Fruit fly (Drosophila melanogaster) whole organism, prepupa: Measurements from ENCODE around the gene GluProRS.

Source experiments
- Blimp-1 ChIP-seq: fragments of 200-800 bp; sonication (Bioruptor generic); optimal IDR thresholded peaks from 3 replicates; lab custom pipeline; 2017; ENCODE audit warnings: missing biosample characterization, missing genetic modification characterization, mild to moderate bottlenecking, moderate library complexity, missing genetic modification reagents
- CG10669 ChIP-seq: fragments of 200-800 bp; sonication (Bioruptor generic); optimal IDR thresholded peaks from 3 replicates; lab custom pipeline; 2018; ENCODE audit warnings: missing biosample characterization, mild to moderate bottlenecking, missing genetic modification characterization, moderate library complexity
- CG11294 ChIP-seq: fragments of 200-800 bp; sonication (Bioruptor generic); IDR thresholded peaks from 2 replicates; pipeline ENCODE4 v1.3.6; 2022; ENCODE audit warnings: missing biosample characterization, missing genetic modification characterization
- CG11762 ChIP-seq: fragments of 200-800 bp; sonication (Bioruptor generic); optimal IDR thresholded peaks from 3 replicates; lab custom pipeline; 2016; ENCODE audit warnings: missing biosample characterization, missing genetic modification characterization; ENCODE audit not compliant: insufficient read depth
- CG11902 ChIP-seq: fragments of 200-800 bp; sonication (Bioruptor generic); optimal IDR thresholded peaks from 3 replicates; lab custom pipeline; 2016; ENCODE audit warnings: missing biosample characterization, missing genetic modification characterization
- CG15336 ChIP-seq: fragments of 200-800 bp; sonication (Bioruptor generic); IDR thresholded peaks from 2 replicates; pipeline ENCODE4 v1.3.6; 2022; ENCODE audit warnings: missing biosample characterization, missing genetic modification characterization
- CG1621 ChIP-seq: fragments of 200-800 bp; sonication (Bioruptor generic); optimal IDR thresholded peaks from 3 replicates; lab custom pipeline; 2018; ENCODE audit warnings: missing biosample characterization, mild to moderate bottlenecking, missing genetic modification characterization
- CG16779 ChIP-seq: fragments of 200-800 bp; sonication (Bioruptor generic); optimal IDR thresholded peaks from 3 replicates; lab custom pipeline; 2017; ENCODE audit warnings: missing biosample characterization, mild to moderate bottlenecking, missing genetic modification characterization
- CG3032 ChIP-seq: fragments of 200-800 bp; optimal IDR thresholded peaks from 2 replicates; lab custom pipeline; 2019; ENCODE audit warnings: missing biosample characterization, mild to moderate bottlenecking, missing genetic modification characterization, moderate library complexity
- CG31627 ChIP-seq: fragments of 200-800 bp; sonication (Bioruptor generic); optimal IDR thresholded peaks from 3 replicates; lab custom pipeline; 2016; ENCODE audit warnings: missing biosample characterization, missing genetic modification characterization
- CG32006 ChIP-seq: fragments of 200-800 bp; sonication (Bioruptor generic); optimal IDR thresholded peaks from 3 replicates; lab custom pipeline; 2017; ENCODE audit warnings: missing biosample characterization, mild to moderate bottlenecking, missing genetic modification characterization
- CG34406 ChIP-seq: fragments of 200-800 bp; sonication (Bioruptor generic); optimal IDR thresholded peaks from 3 replicates; lab custom pipeline; 2016; ENCODE audit warnings: missing biosample characterization, missing genetic modification characterization
- CG3919 ChIP-seq: fragments of 200-800 bp; sonication (Bioruptor generic); optimal IDR thresholded peaks from 3 replicates; lab custom pipeline; 2016; ENCODE audit warnings: missing biosample characterization, missing genetic modification characterization
- CG4318 ChIP-seq: fragments of 200-800 bp; sonication (Bioruptor generic); optimal IDR thresholded peaks from 3 replicates; lab custom pipeline; 2017; ENCODE audit warnings: missing biosample characterization, mild to moderate bottlenecking, missing genetic modification characterization
- CG6276 ChIP-seq: fragments of 200-800 bp; sonication (Bioruptor generic); optimal IDR thresholded peaks from 2 replicates; lab custom pipeline; 2017; ENCODE audit warnings: missing biosample characterization, mild to moderate bottlenecking, missing genetic modification characterization
- CG6792 ChIP-seq: fragments of 200-800 bp; sonication (Bioruptor generic); optimal IDR thresholded peaks from 3 replicates; lab custom pipeline; 2016; ENCODE audit warnings: missing biosample characterization, missing genetic modification characterization
- CG6808 ChIP-seq: fragments of 200-800 bp; sonication (Bioruptor generic); optimal IDR thresholded peaks from 3 replicates; lab custom pipeline; 2017; ENCODE audit warnings: missing biosample characterization, missing genetic modification characterization, mild to moderate bottlenecking, moderate library complexity, missing genetic modification reagents
- CG7368 ChIP-seq: fragments of 200-800 bp; sonication (Bioruptor generic); optimal IDR thresholded peaks from 3 replicates; lab custom pipeline; 2016; ENCODE audit warnings: missing biosample characterization, missing genetic modification characterization
- CG8119 ChIP-seq: fragments of 200-800 bp; sonication (Bioruptor generic); IDR thresholded peaks from 3 replicates; pipeline ENCODE4 v1.3.6; 2022; ENCODE audit warnings: missing biosample characterization, missing genetic modification characterization
- CG8319 ChIP-seq: fragments of 200-800 bp; sonication (Bioruptor generic); optimal IDR thresholded peaks from 3 replicates; lab custom pipeline; 2016; ENCODE audit warnings: missing biosample characterization, missing genetic modification characterization
- CG8632 ChIP-seq: fragments of 200-800 bp; sonication (Bioruptor generic); optimal IDR thresholded peaks from 3 replicates; lab custom pipeline; 2016; ENCODE audit warnings: missing biosample characterization, missing genetic modification characterization
- CG9139 ChIP-seq: fragments of 200-800 bp; sonication (Bioruptor generic); optimal IDR thresholded peaks from 3 replicates; lab custom pipeline; 2017; ENCODE audit warnings: missing biosample characterization, mild to moderate bottlenecking, missing genetic modification characterization
- Eip75B ChIP-seq: fragments of 200-800 bp; sonication (Bioruptor generic); optimal IDR thresholded peaks from 3 replicates; lab custom pipeline; 2016; ENCODE audit warnings: missing biosample characterization, missing genetic modification characterization
- Eip93F ChIP-seq: fragments of 200-800 bp; sonication (Bioruptor generic); optimal IDR thresholded peaks from 2 replicates; lab custom pipeline; 2016; ENCODE audit warnings: missing biosample characterization, mild to moderate bottlenecking, missing genetic modification characterization
- Ets21C ChIP-seq: fragments of 200-800 bp; sonication (Bioruptor generic); optimal IDR thresholded peaks from 3 replicates; lab custom pipeline; 2016; ENCODE audit warnings: missing biosample characterization, missing genetic modification characterization
- Ets96B ChIP-seq: fragments of 200-800 bp; optimal IDR thresholded peaks from 2 replicates; lab custom pipeline; 2019; ENCODE audit warnings: missing biosample characterization, mild to moderate bottlenecking, missing genetic modification characterization, moderate library complexity
- Gug ChIP-seq: fragments of 200-800 bp; sonication (Bioruptor generic); IDR thresholded peaks from 2 replicates; pipeline ENCODE4 v1.3.6; 2022; ENCODE audit warnings: missing biosample characterization, missing genetic modification characterization
- Hr39 ChIP-seq: fragments of 200-800 bp; sonication (Bioruptor generic); optimal IDR thresholded peaks from 2 replicates; lab custom pipeline; 2016; ENCODE audit warnings: missing biosample characterization, missing genetic modification characterization
- Hr4 ChIP-seq: fragments of 200-800 bp; sonication (Bioruptor generic); optimal IDR thresholded peaks from 3 replicates; lab custom pipeline; 2016; ENCODE audit warnings: missing biosample characterization, missing genetic modification characterization
- Met ChIP-seq: fragments of 200-800 bp; sonication (Bioruptor generic); optimal IDR thresholded peaks from 3 replicates; lab custom pipeline; 2016; ENCODE audit warnings: missing biosample characterization, missing genetic modification characterization
- OdsH ChIP-seq: fragments of 200-800 bp; sonication (Bioruptor generic); optimal IDR thresholded peaks from 3 replicates; lab custom pipeline; 2016; ENCODE audit warnings: missing biosample characterization, missing genetic modification characterization
- Sox102F ChIP-seq: fragments of 200-800 bp; sonication (Bioruptor generic); optimal IDR thresholded peaks from 2 replicates; lab custom pipeline; 2016; ENCODE audit warnings: missing biosample characterization, mild to moderate bottlenecking, missing genetic modification characterization
- Sox14 ChIP-seq: fragments of 200-800 bp; sonication (Bioruptor generic); optimal IDR thresholded peaks from 3 replicates; lab custom pipeline; 2016; ENCODE audit warnings: missing biosample characterization, missing genetic modification characterization
- Sox15 ChIP-seq: fragments of 200-800 bp; sonication (Bioruptor generic); optimal IDR thresholded peaks from 3 replicates; lab custom pipeline; 2016; ENCODE audit warnings: missing biosample characterization, missing genetic modification characterization
- acj6 ChIP-seq: fragments of 200-800 bp; sonication (Bioruptor generic); optimal IDR thresholded peaks from 3 replicates; lab custom pipeline; 2016; ENCODE audit warnings: missing biosample characterization, missing genetic modification characterization
- cyc ChIP-seq: fragments of 200-800 bp; sonication (Bioruptor generic); optimal IDR thresholded peaks from 3 replicates; lab custom pipeline; 2016; ENCODE audit warnings: missing biosample characterization, missing genetic modification characterization
- dac ChIP-seq: fragments of 200-800 bp; sonication (Bioruptor generic); optimal IDR thresholded peaks from 2 replicates; lab custom pipeline; 2017; ENCODE audit warnings: missing biosample characterization, mild to moderate bottlenecking, missing genetic modification characterization
- dsx ChIP-seq: fragments of 200-800 bp; optimal IDR thresholded peaks from 3 replicates; lab custom pipeline; 2019; ENCODE audit warnings: missing biosample characterization, mild to moderate bottlenecking, missing genetic modification characterization, moderate library complexity; ENCODE audit not compliant: poor library complexity, severe bottlenecking
- eg ChIP-seq: fragments of 200-800 bp; sonication (Bioruptor generic); IDR thresholded peaks from 3 replicates; pipeline ENCODE4 v1.3.6; 2022; ENCODE audit warnings: missing biosample characterization, missing genetic modification characterization
- esn ChIP-seq: fragments of 200-800 bp; sonication (Bioruptor generic); optimal IDR thresholded peaks from 2 replicates; lab custom pipeline; 2016; ENCODE audit warnings: missing biosample characterization, mild to moderate bottlenecking, missing genetic modification characterization, moderate library complexity
- fd59A ChIP-seq: fragments of 200-800 bp; sonication (Bioruptor generic); optimal IDR thresholded peaks from 2 replicates; lab custom pipeline; 2017; ENCODE audit warnings: missing biosample characterization, mild to moderate bottlenecking, missing genetic modification characterization, missing genetic modification reagents
- fd85E ChIP-seq: fragments of 200-800 bp; sonication (Bioruptor generic); optimal IDR thresholded peaks from 3 replicates; lab custom pipeline; 2016; ENCODE audit warnings: missing biosample characterization, missing genetic modification characterization
- fkh ChIP-seq: fragments of 200-800 bp; sonication (Bioruptor generic); optimal IDR thresholded peaks from 3 replicates; lab custom pipeline; 2017; ENCODE audit warnings: missing biosample characterization, mild to moderate bottlenecking, missing genetic modification characterization, moderate library complexity
- lz ChIP-seq: fragments of 200-800 bp; sonication (Bioruptor generic); optimal IDR thresholded peaks from 3 replicates; lab custom pipeline; 2016; ENCODE audit warnings: missing biosample characterization, missing genetic modification characterization
- pdm3 ChIP-seq: fragments of 200-800 bp; sonication (Bioruptor generic); optimal IDR thresholded peaks from 3 replicates; lab custom pipeline; 2016; ENCODE audit warnings: missing biosample characterization, missing genetic modification characterization
- salr ChIP-seq, 2 experiments: fragments of 200-800 bp; sonication (Bioruptor generic); optimal IDR thresholded peaks; 3 replicates each; lab custom pipeline; 2016 to 2018; ENCODE audit warnings: missing biosample characterization in 2 of 2, missing genetic modification characterization in 2 of 2, mild to moderate bottlenecking in 1 of 2
- spab ChIP-seq: fragments of 200-800 bp; sonication (Bioruptor generic); optimal IDR thresholded peaks from 2 replicates; lab custom pipeline; 2017; ENCODE audit warnings: missing biosample characterization, mild to moderate bottlenecking, missing genetic modification characterization, missing genetic modification reagents
- ss ChIP-seq, 2 experiments: fragments of 200-800 bp; sonication (Bioruptor generic); optimal IDR thresholded peaks; 2 replicates in 1 of 2; 3 replicates in 1 of 2; lab custom pipeline; 2017 to 2018; ENCODE audit warnings: mild to moderate bottlenecking in 2 of 2, missing biosample characterization in 2 of 2, missing genetic modification characterization in 2 of 2, moderate library complexity in 1 of 2
- topi ChIP-seq: fragments of 200-800 bp; sonication (Bioruptor generic); optimal IDR thresholded peaks from 3 replicates; lab custom pipeline; 2016; ENCODE audit warnings: missing biosample characterization, missing genetic modification characterization
- vri ChIP-seq: fragments of 200-800 bp; sonication (Bioruptor generic); optimal IDR thresholded peaks from 3 replicates; lab custom pipeline; 2016; ENCODE audit warnings: missing biosample characterization, mild to moderate bottlenecking, missing genetic modification characterization

GluProRS gene

DNA sequence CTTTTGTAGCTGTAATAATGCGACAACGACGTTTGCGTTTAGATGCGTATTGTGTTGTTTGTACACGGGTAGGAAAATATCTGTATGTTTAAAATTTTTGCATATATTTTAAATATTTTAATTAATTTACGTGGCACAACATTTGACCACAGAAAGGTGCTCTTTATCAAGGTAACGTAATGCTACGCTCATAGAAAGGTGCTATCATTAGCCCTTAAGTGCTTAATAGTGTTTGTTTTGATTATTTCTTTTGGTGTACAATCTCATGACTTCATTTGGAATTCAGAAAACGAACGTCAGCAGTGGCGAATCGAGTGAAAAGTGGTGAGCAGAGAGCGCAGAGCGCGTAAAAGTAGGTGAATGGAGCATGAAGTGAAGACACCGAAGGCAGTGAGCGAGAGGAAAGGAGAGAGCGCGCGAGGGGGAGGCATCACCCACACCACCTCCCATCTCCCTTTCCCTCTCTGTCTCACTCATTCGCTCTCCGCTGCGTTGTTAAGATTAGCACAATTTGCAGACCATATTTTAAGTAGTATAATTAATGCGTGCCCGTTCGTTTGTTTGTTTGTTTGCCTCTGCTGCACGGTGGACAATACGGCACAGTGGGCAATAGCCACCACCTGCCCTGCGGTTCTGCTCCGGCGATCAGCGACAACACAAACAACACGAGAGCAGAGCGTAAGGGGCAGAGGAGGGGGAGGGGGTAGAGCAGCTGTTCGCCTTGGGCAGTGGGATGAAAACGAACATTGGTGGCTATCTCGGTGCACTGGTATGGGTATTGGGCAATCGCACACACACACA is 36.3 kb downstream of the GluProRS start:
- TF ChIP-seq Eip75B (GFP tag; lab: Kevin White, UChicago) (no peak), OdsH (GFP tag; lab: Kevin White, UChicago) (peak; percentile 68), CG34406 (peak; percentile 12), CG11294 (0 out of 2 replicates have a peak, but pooled peaks have one; percentile 60), CG6792 (peak; percentile 26), CG8319 (GFP tag; lab: Kevin White, UChicago) (no peak), CG6276 (no peak), CG10669 (GFP tag; lab: Kevin White, UChicago) (peak; percentile 49), Sox15 (no peak), pdm3 (GFP tag; lab: Kevin White, UChicago) (peak; percentile 31), Hr39 (GFP tag; lab: Kevin White, UChicago) (no peak), Ets21C (GFP tag; lab: Kevin White, UChicago) (no peak), Met (GFP tag; lab: Kevin White, UChicago) (peak; percentile 9), CG3919 (GFP tag; lab: Kevin White, UChicago) (peak; percentile 42), CG11762 (no peak), CG31627 (GFP tag; lab: Kevin White, UChicago) (no peak), CG11902 (peak; percentile 12), Ets96B (peak; percentile 65), Sox14 (GFP tag; lab: Kevin White, UChicago) (no peak), esn (GFP tag; lab: Kevin White, UChicago) (no peak), ss (GFP tag; optimal IDR thresholded peaks at IDR 0.05; lab: Kevin White, UChicago) (no peak), Blimp-1 (no peak), spab (no peak), Sox102F (GFP tag; lab: Kevin White, UChicago) (no peak), fkh (GFP tag; lab: Kevin White, UChicago) (peak; percentile 92), CG7368 (GFP tag; lab: Kevin White, UChicago) (peak; percentile 47), lz (GFP tag; lab: Kevin White, UChicago) (no peak), eg (GFP tag; lab: Robert Waterston, UW) (peak; percentile 81), salr (GFP tag; optimal IDR thresholded peaks at IDR 0.05; lab: Kevin White, UChicago) (no peak), cyc (GFP tag; lab: Kevin White, UChicago) (no peak), dac (GFP tag; lab: Kevin White, UChicago) (peak; percentile 41), acj6 (GFP tag; lab: Kevin White, UChicago) (peak; percentile 45), CG16779 (tag; lab: Kevin White, UChicago) (no peak), CG8632 (peak; percentile 30), CG4318 (GFP tag; lab: Kevin White, UChicago) (no peak), fd85E (GFP tag; lab: Kevin White, UChicago) (no peak), CG32006 (GFP tag; lab: Kevin White, UChicago) (peak; percentile 76), dsx (no peak), fd59A (GFP tag; lab: Kevin White, UChicago) (no peak), CG9139 (GFP tag; lab: Kevin White, UChicago) (no peak), vri (GFP tag; lab: Kevin White, UChicago) (peak; percentile 16), CG6808 (GFP tag; lab: Kevin White, UChicago) (no peak), Gug (GFP tag; lab: Robert Waterston, UW) (peak; percentile 71), CG3032 (tag; lab: Kevin White, UChicago) (peak; percentile 47), Eip93F (GFP tag; lab: Kevin White, UChicago) (no peak), CG15336 (GFP tag; lab: Robert Waterston, UW) (peak; percentile 82), CG8119 (peak; percentile 67), Hr4 (GFP tag; lab: Kevin White, UChicago) (peak; percentile 69), CG1621 (no peak), topi (no peak)
